Worm (Caenorhabditis elegans) whole organism, L1 larva: ENCODE data around the gene T12A2.21.

ENCODE experiments used
- ama-1 ChIP-seq: fragments of 150-350 bp; optimal IDR thresholded peaks from 2 replicates; lab custom pipeline; 2014
- lin-39 ChIP-seq: fragments of 150-350 bp; optimal IDR thresholded peaks from 2 replicates; lab custom pipeline; 2014; ENCODE audit warnings: missing biosample characterization, missing genetic modification reagents, missing genetic modification characterization
- nhr-237 ChIP-seq: fragments of 150-350 bp; optimal IDR thresholded peaks from 2 replicates; lab custom pipeline; 2014; ENCODE audit warnings: missing biosample characterization, missing genetic modification characterization
- nhr-76 ChIP-seq: sonication (generic microtip); optimal IDR thresholded peaks from 2 replicates; lab custom pipeline; 2017; ENCODE audit warnings: missing biosample characterization, missing genetic modification characterization
- pax-3 ChIP-seq: fragments of 200-800 bp; sonication (Bioruptor generic); optimal IDR thresholded peaks from 2 replicates; lab custom pipeline; 2018; ENCODE audit warnings: mild to moderate bottlenecking, missing genetic modification characterization, moderate library complexity, missing compliant biosample characterization
- sox-4 ChIP-seq: sonication (generic microtip); optimal IDR thresholded peaks from 2 replicates; lab custom pipeline; 2016; ENCODE audit warnings: missing genetic modification characterization, missing compliant biosample characterization
- sptf-1 ChIP-seq: fragments of 150-350 bp; optimal IDR thresholded peaks from 2 replicates; lab custom pipeline; 2014; ENCODE audit warnings: missing biosample characterization, missing genetic modification characterization

DNA sequence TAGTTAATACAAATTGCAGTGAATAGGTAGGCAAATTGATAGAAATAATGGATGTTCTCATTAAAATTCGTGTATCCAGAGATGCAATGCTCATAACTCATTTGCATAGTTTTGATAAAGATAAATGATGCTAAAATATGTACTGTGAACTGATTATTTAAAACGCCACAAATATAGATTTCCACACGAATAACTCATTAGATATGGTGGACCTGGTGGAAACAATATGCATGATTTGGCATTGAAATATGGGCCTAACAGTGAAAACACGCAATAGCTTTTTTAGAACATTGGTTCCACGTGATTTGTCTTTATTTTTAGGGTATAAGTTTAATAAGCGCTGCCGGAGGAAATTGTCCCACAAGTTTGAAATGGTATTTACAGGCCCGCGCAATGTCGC lies 33.7 kb upstream of the T12A2.21 start, which contains the start of gene srg-3:
- TF ChIP-seq nhr-76 (no peak), pax-3 (tag; lab: Kevin White, UChicago) (no peak), ama-1 (lab: Kevin White, UChicago) (no peak), sptf-1 (tag; lab: Kevin White, UChicago) (no peak), lin-39 (tag; lab: Kevin White, UChicago) (no peak), sox-4 (tag; lab: Kevin White, UChicago) (no peak), nhr-237 (no peak)
